Fruit fly (Drosophila melanogaster): ENCODE measurements around the gene del.
A peak's percentile ranks its signal among the peaks of the same experiment; 100 is the strongest.

The del gene

DNA sequence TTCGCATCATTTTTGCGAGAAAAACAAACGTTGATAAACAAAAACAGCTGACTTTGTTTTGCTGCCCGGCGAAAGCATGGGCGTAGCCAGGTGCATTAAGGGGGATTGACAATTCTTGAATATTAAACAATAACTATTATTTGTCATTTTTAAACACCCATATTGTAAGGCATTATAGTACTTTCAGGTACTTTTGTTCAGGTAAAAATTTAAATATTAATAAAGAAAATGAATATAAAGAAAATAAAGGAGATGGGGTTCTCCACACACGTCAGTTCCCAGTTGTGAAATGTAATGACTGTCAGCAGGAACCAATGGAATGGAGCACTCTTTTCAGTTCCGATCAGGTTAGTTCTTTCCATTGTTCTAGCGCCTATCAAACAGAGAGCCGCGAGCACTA is 10.2 kb upstream of the del start, which contains the start of the genes Coq3 and Pld3 (continued):
- peak; percentile 75 for TF ChIP-seq Usf (GFP tag; optimal IDR thresholded peaks at IDR 0.05)
- no peak for TF ChIP-seq ftz-f1 (GFP tag; optimal IDR thresholded peaks at IDR 0.05)
- peak; percentile 48 for TF ChIP-seq ssp (GFP tag; IDR thresholded peaks at IDR 0.05)
- peak; percentile 54 for TF ChIP-seq CG16863 (GFP tag; optimal IDR thresholded peaks at IDR 0.05)
- peak; percentile 58 for TF ChIP-seq Nf-YB (GFP tag; optimal IDR thresholded peaks at IDR 0.05)
- no peak for TF ChIP-seq dan (GFP tag; IDR thresholded peaks at IDR 0.05)
- peak; percentile 80 for TF ChIP-seq BtbVII (GFP tag; optimal IDR thresholded peaks at IDR 0.05)
- peak; percentile 29; the same call in 1 of the 2 replicates for TF ChIP-seq CG11085 (GFP tag; IDR thresholded peaks at IDR 0.05)
- TF ChIP-seq lab (GFP tag; optimal IDR thresholded peaks at IDR 0.05) = peak; percentile 92
- TF ChIP-seq phol (tag; optimal IDR thresholded peaks at IDR 0.05) = peak; percentile 84
- no peak for TF ChIP-seq jigr1 (GFP tag; IDR thresholded peaks at IDR 0.05)
- peak; percentile 15 for TF ChIP-seq CG15479 (GFP tag; optimal IDR thresholded peaks at IDR 0.05)
- TF ChIP-seq chm (GFP tag; IDR thresholded peaks at IDR 0.05) = peak; percentile 72
- TF ChIP-seq cad (GFP tag; optimal IDR thresholded peaks at IDR 0.05) = no peak
- peak; percentile 72 for TF ChIP-seq CG8290 (GFP tag; optimal IDR thresholded peaks at IDR 0.05)
- TF ChIP-seq CG8290 (tag; optimal IDR thresholded peaks at IDR 0.05) = peak in 1 of 2 experiments; percentile 90
- TF ChIP-seq CG15073 (GFP tag; optimal IDR thresholded peaks at IDR 0.05) = no peak
- peak; percentile 79 for TF ChIP-seq ara (GFP tag; IDR thresholded peaks at IDR 0.05)
- TF ChIP-seq CG14667 (GFP tag; IDR thresholded peaks at IDR 0.05) = peak; percentile 69
- peak; percentile 65 for TF ChIP-seq CG18764 (GFP tag; optimal IDR thresholded peaks at IDR 0.05)
- peak; percentile 61 for TF ChIP-seq al (GFP tag; IDR thresholded peaks at IDR 0.05)
- peak; percentile 80 for TF ChIP-seq CG9932 (GFP tag; IDR thresholded peaks at IDR 0.05)
- no peak for TF ChIP-seq CG14860 (GFP tag; IDR thresholded peaks at IDR 0.05; ENCODE audit: partially characterized antibody)
- TF ChIP-seq Scr (GFP tag; IDR thresholded peaks at IDR 0.05; ENCODE audit: partially characterized antibody) = no peak
- peak; percentile 60 for TF ChIP-seq CrebB (tag; optimal IDR thresholded peaks at IDR 0.05)
- TF ChIP-seq sug (tag; optimal IDR thresholded peaks at IDR 0.05) = peak; percentile 80
- TF ChIP-seq CG3281 (GFP tag; optimal IDR thresholded peaks at IDR 0.05) = peak; percentile 84
- TF ChIP-seq Nf-YA (GFP tag; IDR thresholded peaks at IDR 0.05) = peak; percentile 69
- TF ChIP-seq CG8924 (tag; optimal IDR thresholded peaks at IDR 0.05) = peak; percentile 83
- TF ChIP-seq CG9215 (GFP tag; IDR thresholded peaks at IDR 0.05) = peak; percentile 72
- TF ChIP-seq HLH4C (GFP tag; IDR thresholded peaks at IDR 0.05; ENCODE audit: partially characterized antibody) = no peak
- TF ChIP-seq Pdp1 (GFP tag; optimal IDR thresholded peaks at IDR 0.05) = peak; percentile 55 to 66
- peak; percentile 73 to 83 for TF ChIP-seq dpn (GFP tag; optimal IDR thresholded peaks at IDR 0.05)
- TF ChIP-seq Rx (GFP tag; IDR thresholded peaks at IDR 0.05) = no peak; the same call in none of the 2 replicates
- TF ChIP-seq BEAF-32 (GFP tag; optimal IDR thresholded peaks at IDR 0.05) = peak; percentile 3
- TF ChIP-seq CG5953 (GFP tag; IDR thresholded peaks at IDR 0.05) = peak; percentile 61; the same call in 1 of the 2 replicates
- TF ChIP-seq CG17802 (tag; optimal IDR thresholded peaks at IDR 0.05) = peak; percentile 31
- peak; percentile 85 for TF ChIP-seq Hsf (GFP tag; optimal IDR thresholded peaks at IDR 0.05)
- TF ChIP-seq unc-4 (GFP tag; IDR thresholded peaks at IDR 0.05; ENCODE audit: partially characterized antibody) = no peak
- peak; percentile 86 for TF ChIP-seq Fer3 (tag; optimal IDR thresholded peaks at IDR 0.05)
- no peak for TF ChIP-seq Sin3A (optimal IDR thresholded peaks at IDR 0.05)
- TF ChIP-seq salm (tag; optimal IDR thresholded peaks at IDR 0.05) = peak; percentile 50
- no peak for TF ChIP-seq Bgb (GFP tag; IDR thresholded peaks at IDR 0.05; ENCODE audit: partially characterized antibody)
- TF ChIP-seq trem (tag; optimal IDR thresholded peaks at IDR 0.05) = peak; percentile 70
- TF ChIP-seq ap (GFP tag; IDR thresholded peaks at IDR 0.05) = 0 out of 2 replicates have a peak, but pooled peaks have one; percentile 19
- TF ChIP-seq toy (GFP tag; IDR thresholded peaks at IDR 0.05) = no peak
- TF ChIP-seq Dp (GFP tag; optimal IDR thresholded peaks at IDR 0.05) = no peak
- TF ChIP-seq Camta (GFP tag; optimal IDR thresholded peaks at IDR 0.05) = peak; percentile 59
- peak; percentile 89 for TF ChIP-seq HmgZ (tag; optimal IDR thresholded peaks at IDR 0.05)
- TF ChIP-seq CG6175 (GFP tag; IDR thresholded peaks at IDR 0.05) = no peak
- TF ChIP-seq bcd (GFP tag; optimal IDR thresholded peaks at IDR 0.05) = peak; percentile 80
